Worm (Caenorhabditis elegans): ENCODE results near the gene eps-8.
"Not testable (repeated sequence)": the region's sequence is repeated elsewhere in the genome, so short reads cannot be mapped to it uniquely, and the experiment has no call there.

The eps-8 gene

ce11 chrIV:14843062-14843461 is 36.2 kb upstream of the eps-8 start, which contains the start of gene Y57G11C.20:
Gene Y57G11C.20 (plus strand): TSS chrIV:14843362.
- not testable (repeated sequence) for TF ChIP-seq ceh-22, Y22D7AL.16, eyg-1 (tag; optimal IDR thresholded peaks at IDR 0.05)

DNA sequence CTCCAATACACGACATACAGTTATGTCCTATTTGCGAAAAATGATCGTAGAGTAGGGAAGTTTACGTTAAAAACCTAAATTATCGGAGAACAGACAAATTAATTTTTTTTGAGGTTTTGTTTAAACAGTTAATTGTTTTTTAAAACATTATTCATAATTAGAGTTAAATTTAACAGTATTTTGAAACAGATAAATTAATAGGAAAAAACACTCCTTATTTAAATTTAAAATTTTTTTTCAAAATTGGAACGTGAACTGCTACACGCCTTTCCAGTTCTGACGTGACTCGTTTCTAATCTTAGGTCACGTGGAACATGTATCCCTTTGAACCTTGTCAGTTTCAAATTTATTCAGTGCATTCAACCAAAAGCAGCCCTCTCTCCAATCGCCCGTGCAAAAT is 25.6 kb upstream of the eps-8 start, which contains the start of gene Y57G11C.52:
Gene Y57G11C.52, plus strand, starts transcription at position 301 of the 400 bp plus-strand sequence.
- TF ChIP-seq ref-2 (tag; optimal IDR thresholded peaks at IDR 0.05), result no peak
- TF ChIP-seq C08G9.2 (tag; optimal IDR thresholded peaks at IDR 0.05), result no peak
- no peak for TF ChIP-seq ceh-30 (tag; optimal IDR thresholded peaks at IDR 0.05)
- no peak for TF ChIP-seq hlh-13 (GFP tag; optimal IDR thresholded peaks at IDR 0.05)
- TF ChIP-seq lim-6 (tag; optimal IDR thresholded peaks at IDR 0.05), result no peak

- TF ChIP-seq fkh-6 (tag; optimal IDR thresholded peaks at IDR 0.05) (no peak), ceh-34 (tag; optimal IDR thresholded peaks at IDR 0.05) (no peak), ttx-3 (tag; optimal IDR thresholded peaks at IDR 0.05) (no peak), zip-5 (tag; optimal IDR thresholded peaks at IDR 0.05) (no peak), tbx-7 (tag; optimal IDR thresholded peaks at IDR 0.05) (no peak), nhr-232 (tag; optimal IDR thresholded peaks at IDR 0.05) (no peak), C38D4.7 (GFP tag; optimal IDR thresholded peaks at IDR 0.05) (no peak)
Observed at ce11 chrIV:14861691-14862090, 17.6 kb upstream of the eps-8 start, which contains the start of gene Y57G11C.23. Gene Y57G11C.23 (minus strand): TSS chrIV:14861791.

DNA sequence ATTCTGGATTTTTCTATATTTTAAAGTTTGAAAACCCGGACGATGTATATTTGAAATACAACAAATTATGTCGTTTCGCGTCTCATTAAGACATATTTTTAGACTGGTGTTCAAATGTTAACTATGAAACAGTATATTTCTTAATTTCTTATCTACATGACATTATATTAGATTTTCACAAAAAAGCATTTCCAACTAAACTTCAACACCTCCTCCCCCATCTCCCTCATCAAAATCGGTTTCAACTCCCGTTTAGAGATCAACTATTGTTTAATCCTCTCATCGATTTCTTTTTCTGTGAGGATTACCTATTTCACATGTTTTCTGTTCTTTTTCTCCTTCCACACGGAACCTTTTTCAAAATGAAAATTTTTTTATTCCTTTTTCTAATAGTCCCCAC is 17.1 kb upstream of the eps-8 start, which contains the start of gene Y57G11C.38:
Gene Y57G11C.38, plus strand, starts transcription at position 301 of the 400 bp plus-strand sequence.
- TF ChIP-seq unc-86 (tag; optimal IDR thresholded peaks at IDR 0.05) (no peak), ceh-18 (tag; optimal IDR thresholded peaks at IDR 0.05) (no peak), zip-5 (tag; optimal IDR thresholded peaks at IDR 0.05) (no peak), ceh-2 (tag; optimal IDR thresholded peaks at IDR 0.05) (no peak), lim-6 (tag; optimal IDR thresholded peaks at IDR 0.05) (no peak), pag-3 (tag; optimal IDR thresholded peaks at IDR 0.05; ENCODE audit: borderline replicate concordance) (no peak)

- no peak for TF ChIP-seq pha-4 (tag; optimal IDR thresholded peaks at IDR 0.05)
- no peak for TF ChIP-seq sdc-2 (tag; optimal IDR thresholded peaks at IDR 0.05)
- no peak for TF ChIP-seq ttx-3 (tag; optimal IDR thresholded peaks at IDR 0.05)
- no peak for TF ChIP-seq dve-1 (tag; optimal IDR thresholded peaks at IDR 0.05)
- TF ChIP-seq dmd-4 (tag; optimal IDR thresholded peaks at IDR 0.05; ENCODE audit: borderline replicate concordance), result no peak
- TF ChIP-seq ztf-16 (tag; optimal IDR thresholded peaks at IDR 0.05), result no peak
- no peak for TF ChIP-seq ceh-34 (tag; optimal IDR thresholded peaks at IDR 0.05)
- TF ChIP-seq K09A11.1 (tag; optimal IDR thresholded peaks at IDR 0.05; ENCODE audit: insufficient read depth), result no peak
- no peak for TF ChIP-seq gmeb-2 (tag; optimal IDR thresholded peaks at IDR 0.05)
- TF ChIP-seq ref-2 (tag; optimal IDR thresholded peaks at IDR 0.05), result no peak
- TF ChIP-seq tbx-7 (tag; optimal IDR thresholded peaks at IDR 0.05), result no peak
- TF ChIP-seq pqm-1 (tag; optimal IDR thresholded peaks at IDR 0.05), result no peak
- TF ChIP-seq syd-9 (tag; optimal IDR thresholded peaks at IDR 0.05), result no peak
Observed at ce11 chrIV:14863772-14864171, 15.5 kb upstream of the eps-8 start.

DNA sequence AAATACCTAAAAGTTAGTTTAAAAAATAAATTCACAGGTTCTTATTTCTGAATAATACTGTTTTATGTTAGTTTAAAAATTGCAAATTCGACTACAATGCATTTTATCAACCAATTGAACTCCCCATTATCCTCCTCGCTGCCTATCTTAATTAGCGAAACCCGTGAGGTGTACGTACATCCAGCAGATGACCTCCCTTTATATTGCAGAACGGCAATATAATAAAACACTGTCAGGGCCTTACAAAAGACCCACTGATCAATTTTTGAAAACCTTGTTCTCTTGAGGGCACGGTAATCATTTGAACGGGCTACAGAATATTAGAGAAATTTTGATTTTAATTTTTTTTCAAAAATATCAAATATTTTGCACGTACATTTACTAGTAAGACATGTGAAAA is 14.8 kb upstream of the eps-8 start:
- TF ChIP-seq unc-42 (tag; optimal IDR thresholded peaks at IDR 0.05) (no peak), K09A11.1 (tag; optimal IDR thresholded peaks at IDR 0.05; ENCODE audit: insufficient read depth) (no peak), T23F11.4 (GFP tag; optimal IDR thresholded peaks at IDR 0.05) (no peak), ceh-34 (tag; optimal IDR thresholded peaks at IDR 0.05) (no peak), elt-2 (tag; optimal IDR thresholded peaks at IDR 0.05) (no peak), nfya-1 (tag; optimal IDR thresholded peaks at IDR 0.05) (no peak), ceh-45 (GFP tag; IDR thresholded peaks at IDR 0.05) (no peak), eyg-1 (tag; optimal IDR thresholded peaks at IDR 0.05) (no peak), ztf-16 (tag; optimal IDR thresholded peaks at IDR 0.05) (no peak), Y22D7AL.16 (tag; optimal IDR thresholded peaks at IDR 0.05) (no peak), zip-5 (tag; optimal IDR thresholded peaks at IDR 0.05) (no peak), sox-2 (GFP tag; IDR thresholded peaks at IDR 0.05) (no peak), tbx-2 (tag; optimal IDR thresholded peaks at IDR 0.05) (no peak), dve-1 (tag; optimal IDR thresholded peaks at IDR 0.05) (no peak), F13H6.1 (tag; optimal IDR thresholded peaks at IDR 0.05) (no peak), ceh-18 (tag; optimal IDR thresholded peaks at IDR 0.05) (no peak), pag-3 (tag; optimal IDR thresholded peaks at IDR 0.05; ENCODE audit: borderline replicate concordance) (no peak)

Data from whole organism, late embryonic.